Worm (Caenorhabditis elegans): ENCODE data around the gene irld-7.

DNA sequence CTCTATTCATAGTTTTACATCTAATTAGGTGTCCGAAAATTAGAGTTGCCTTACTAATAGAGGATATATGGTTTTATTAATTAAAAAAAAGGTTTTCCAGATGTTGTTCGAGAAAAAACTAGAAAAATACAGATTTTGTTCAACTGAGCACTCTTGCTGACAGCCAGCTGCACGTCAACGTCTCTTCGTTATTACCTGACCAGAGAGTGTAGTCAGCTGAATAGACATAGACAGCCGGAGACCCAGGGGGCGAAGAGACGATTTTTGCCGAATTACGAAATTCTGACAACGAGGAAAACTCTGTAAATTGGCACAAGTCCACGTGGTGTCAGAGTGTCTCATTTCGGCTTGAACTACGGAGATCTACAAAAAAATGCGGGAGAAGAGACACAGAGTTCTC, 28.4 kb downstream of the irld-7 start:
- no peak for TF ChIP-seq ama-1 (optimal IDR thresholded peaks at IDR 0.05)
- no peak for TF ChIP-seq flt-1 (GFP tag; IDR thresholded peaks at IDR 0.05)
- TF ChIP-seq tbx-37 (GFP tag; conservative IDR thresholded peaks at IDR 0.05): no peak
- no peak for TF ChIP-seq sea-1 (GFP tag; conservative IDR thresholded peaks at IDR 0.05)
- no peak for TF ChIP-seq aly-1 (tag; optimal IDR thresholded peaks at IDR 0.05)
- TF ChIP-seq pes-1 (GFP tag; IDR thresholded peaks at IDR 0.05): no peak

All from whole organism, early embryonic.